Worm (Caenorhabditis elegans) whole organism, midembryonic: Measurements from ENCODE around the gene K08B12.3.

Source experiments
- T22C8.4 ChIP-seq: fragments of 200-800 bp; sonication (Bioruptor generic); IDR thresholded peaks from 2 replicates; pipeline ENCODE4 v1.3.6; 2022; ENCODE audit warnings: missing genetic modification characterization, missing compliant biosample characterization
- cog-1 ChIP-seq: sonication (generic microtip); optimal IDR thresholded peaks from 2 replicates; lab custom pipeline; 2016; ENCODE audit warnings: missing genetic modification characterization, missing compliant biosample characterization
- flt-1 ChIP-seq: fragments of 200-800 bp; sonication (Bioruptor generic); IDR thresholded peaks from 2 replicates; pipeline ENCODE4 v1.3.6; 2022; ENCODE audit warnings: missing genetic modification characterization, missing compliant biosample characterization
- klf-2 ChIP-seq: fragments of 200-800 bp; sonication (Bioruptor generic); conservative IDR thresholded peaks from 2 replicates; pipeline ENCODE4 v1.3.6; 2022; ENCODE audit warnings: missing genetic modification reagents, missing genetic modification characterization, missing compliant biosample characterization
- med-1 ChIP-seq: sonication (generic microtip); optimal IDR thresholded peaks from 2 replicates; lab custom pipeline; 2017; ENCODE audit warnings: missing genetic modification characterization, mild to moderate bottlenecking, missing compliant biosample characterization, antibody characterized with exemption, missing genetic modification reagents; ENCODE audit not compliant: insufficient read depth
- ref-1 ChIP-seq: fragments of 200-800 bp; sonication (Bioruptor generic); conservative IDR thresholded peaks from 2 replicates; pipeline ENCODE4 v1.3.6; 2022; ENCODE audit warnings: missing genetic modification reagents, missing genetic modification characterization, missing compliant biosample characterization
- tab-1 ChIP-seq: fragments of 200-800 bp; sonication (Bioruptor generic); IDR thresholded peaks from 2 replicates; pipeline ENCODE4 v1.3.6; 2022; ENCODE audit warnings: missing genetic modification characterization, missing compliant biosample characterization
- ztf-23 ChIP-seq: fragments of 200-800 bp; sonication (Bioruptor generic); IDR thresholded peaks from 2 replicates; pipeline ENCODE4 v1.3.6; 2022; ENCODE audit warnings: missing genetic modification reagents, missing genetic modification characterization, missing compliant biosample characterization
- ztf-29 ChIP-seq: fragments of 200-800 bp; sonication (Bioruptor generic); IDR thresholded peaks from 2 replicates; pipeline ENCODE4 v1.3.6; 2022; ENCODE audit warnings: missing genetic modification reagents, missing genetic modification characterization, missing compliant biosample characterization

Gene K08B12.3

ce11 chrV:6230629-6231229 lies 4.2 kb upstream of the K08B12.3 start:
- TF ChIP-seq klf-2 (GFP tag; lab: Robert Waterston, UW), result no peak
- no peak for TF ChIP-seq ref-1 (GFP tag; lab: Robert Waterston, UW)
- no peak for TF ChIP-seq med-1 (GFP tag; lab: Kevin White, UChicago)
- TF ChIP-seq tab-1, result no peak
- no peak for TF ChIP-seq ztf-29 (GFP tag; lab: Robert Waterston, UW)
- TF ChIP-seq cog-1 (tag; lab: Kevin White, UChicago), result no peak
- TF ChIP-seq T22C8.4 (GFP tag; lab: Robert Waterston, UW), result no peak
- TF ChIP-seq ztf-23 (GFP tag; lab: Robert Waterston, UW), result no peak
- no peak; the same call in 1 of the 2 replicates for TF ChIP-seq flt-1 (GFP tag; lab: Robert Waterston, UW)

- no peak for TF ChIP-seq cog-1 (tag; lab: Kevin White, UChicago)
- TF ChIP-seq ref-1 (GFP tag; lab: Robert Waterston, UW), result no peak
Observed at ce11 chrV:6231902-6232340, 3.1 kb upstream of the K08B12.3 start.

ce11 chrV:6232886-6233285 lies 2.1 kb upstream of the K08B12.3 start:
- TF ChIP-seq ztf-29 (GFP tag; lab: Robert Waterston, UW), result no peak
- TF ChIP-seq ztf-23 (GFP tag; lab: Robert Waterston, UW), result no peak
- TF ChIP-seq T22C8.4 (GFP tag; lab: Robert Waterston, UW), result no peak
- TF ChIP-seq ref-1 (GFP tag; lab: Robert Waterston, UW), result no peak
- no peak for TF ChIP-seq med-1 (GFP tag; lab: Kevin White, UChicago)
- TF ChIP-seq klf-2 (GFP tag; lab: Robert Waterston, UW), result no peak
- no peak for TF ChIP-seq flt-1 (GFP tag; lab: Robert Waterston, UW)
- no peak for TF ChIP-seq cog-1 (tag; lab: Kevin White, UChicago)
- TF ChIP-seq tab-1, result no peak

- TF ChIP-seq tab-1, result no peak
- TF ChIP-seq flt-1 (GFP tag; lab: Robert Waterston, UW), result no peak
- TF ChIP-seq cog-1 (tag; lab: Kevin White, UChicago), result no peak
- TF ChIP-seq klf-2 (GFP tag; lab: Robert Waterston, UW), result no peak
- no peak for TF ChIP-seq med-1 (GFP tag; lab: Kevin White, UChicago)
Observed at ce11 chrV:6233952-6234351, 1.0 kb upstream of the K08B12.3 start.

- TF ChIP-seq T22C8.4 (GFP tag; lab: Robert Waterston, UW) (no peak), klf-2 (GFP tag; lab: Robert Waterston, UW) (no peak), tab-1 (no peak), cog-1 (tag; lab: Kevin White, UChicago) (no peak), med-1 (GFP tag; lab: Kevin White, UChicago) (no peak), ztf-23 (GFP tag; lab: Robert Waterston, UW) (no peak)
Observed at ce11 chrV:6238347-6238746, 3.4 kb downstream of the K08B12.3 start.

ce11 chrV:6239855-6240254 lies 4.9 kb downstream of the K08B12.3 start:
- TF ChIP-seq tab-1 (no peak), ztf-23 (GFP tag; lab: Robert Waterston, UW) (no peak), flt-1 (GFP tag; lab: Robert Waterston, UW) (no peak), ref-1 (GFP tag; lab: Robert Waterston, UW) (no peak), ztf-29 (GFP tag; lab: Robert Waterston, UW) (no peak), med-1 (GFP tag; lab: Kevin White, UChicago) (no peak), cog-1 (tag; lab: Kevin White, UChicago) (no peak), klf-2 (GFP tag; lab: Robert Waterston, UW) (no peak), T22C8.4 (GFP tag; lab: Robert Waterston, UW) (no peak)

ce11 chrV:6240735-6241134 lies 5.8 kb downstream of the K08B12.3 start:
- TF ChIP-seq med-1 (GFP tag; lab: Kevin White, UChicago), result no peak
- no peak for TF ChIP-seq klf-2 (GFP tag; lab: Robert Waterston, UW)
- TF ChIP-seq cog-1 (tag; lab: Kevin White, UChicago), result no peak
- TF ChIP-seq tab-1, result no peak
- TF ChIP-seq flt-1 (GFP tag; lab: Robert Waterston, UW), result no peak
- no peak for TF ChIP-seq ztf-23 (GFP tag; lab: Robert Waterston, UW)
- no peak for TF ChIP-seq ref-1 (GFP tag; lab: Robert Waterston, UW)
- TF ChIP-seq T22C8.4 (GFP tag; lab: Robert Waterston, UW), result no peak
- no peak for TF ChIP-seq ztf-29 (GFP tag; lab: Robert Waterston, UW)

ce11 chrV:6243260-6243659 lies 8.3 kb downstream of the K08B12.3 start:
- no peak for TF ChIP-seq T22C8.4 (GFP tag; lab: Robert Waterston, UW)
- TF ChIP-seq flt-1 (GFP tag; lab: Robert Waterston, UW), result no peak
- TF ChIP-seq cog-1 (tag; lab: Kevin White, UChicago), result no peak
- no peak for TF ChIP-seq ref-1 (GFP tag; lab: Robert Waterston, UW)
- TF ChIP-seq ztf-23 (GFP tag; lab: Robert Waterston, UW), result no peak
- no peak for TF ChIP-seq tab-1

ce11 chrV:6244631-6245030 lies 9.7 kb downstream of the K08B12.3 start:
- TF ChIP-seq klf-2 (GFP tag; lab: Robert Waterston, UW), result no peak
- no peak for TF ChIP-seq ztf-29 (GFP tag; lab: Robert Waterston, UW)
- no peak for TF ChIP-seq flt-1 (GFP tag; lab: Robert Waterston, UW)
- TF ChIP-seq T22C8.4 (GFP tag; lab: Robert Waterston, UW), result no peak
- TF ChIP-seq cog-1 (tag; lab: Kevin White, UChicago), result no peak
- no peak for TF ChIP-seq ref-1 (GFP tag; lab: Robert Waterston, UW)
- no peak for TF ChIP-seq tab-1
- no peak for TF ChIP-seq ztf-23 (GFP tag; lab: Robert Waterston, UW)
- TF ChIP-seq med-1 (GFP tag; lab: Kevin White, UChicago), result no peak
